Worm (Caenorhabditis elegans) whole organism, L3 larva: ENCODE measurements around the gene F52D2.7.

Source experiments
- R02D3.7 ChIP-seq: fragments of 150-350 bp; optimal IDR thresholded peaks from 2 replicates; lab custom pipeline; 2014; ENCODE audit warnings: missing biosample characterization, missing genetic modification characterization
- ZK546.5 ChIP-seq: sonication (generic microtip); optimal IDR thresholded peaks from 2 replicates; lab custom pipeline; 2017; ENCODE audit warnings: missing biosample characterization, missing genetic modification characterization
- elt-3 ChIP-seq, 3 experiments: fragments of 150-350 bp in 1 of 3; sonication (generic microtip) in 2 of 3; optimal IDR thresholded peaks; 2 replicates in 2 of 3; 4 replicates in 1 of 3; lab custom pipeline; 2014 to 2017; ENCODE audit warnings: missing biosample characterization in 3 of 3, missing genetic modification characterization in 3 of 3
- hmg-11 ChIP-seq: sonication (generic microtip); optimal IDR thresholded peaks from 2 replicates; lab custom pipeline; 2016; ENCODE audit warnings: missing genetic modification characterization, missing compliant biosample characterization
- jun-1 ChIP-seq: fragments of 150-350 bp; optimal IDR thresholded peaks from 2 replicates; lab custom pipeline; 2014; ENCODE audit warnings: missing biosample characterization, missing genetic modification reagents, missing genetic modification characterization
- lin-39 ChIP-seq: fragments of 150-350 bp; optimal IDR thresholded peaks from 2 replicates; lab custom pipeline; 2018; ENCODE audit warnings: missing biosample characterization, missing genetic modification reagents, missing genetic modification characterization
- nhr-11 ChIP-seq: fragments of 150-350 bp; optimal IDR thresholded peaks from 2 replicates; lab custom pipeline; 2014; ENCODE audit warnings: missing biosample characterization, missing genetic modification characterization
- nhr-28 ChIP-seq: fragments of 150-350 bp; optimal IDR thresholded peaks from 2 replicates; lab custom pipeline; 2014; ENCODE audit warnings: missing biosample characterization, missing genetic modification characterization
- nhr-76 ChIP-seq: fragments of 150-350 bp; sonication (generic microtip); optimal IDR thresholded peaks from 5 replicates; lab custom pipeline; 2014; ENCODE audit warnings: missing biosample characterization, missing genetic modification characterization
- skn-1 ChIP-seq: fragments of 150-350 bp; optimal IDR thresholded peaks from 2 replicates; lab custom pipeline; 2014; ENCODE audit warnings: missing biosample characterization, missing genetic modification characterization

DNA sequence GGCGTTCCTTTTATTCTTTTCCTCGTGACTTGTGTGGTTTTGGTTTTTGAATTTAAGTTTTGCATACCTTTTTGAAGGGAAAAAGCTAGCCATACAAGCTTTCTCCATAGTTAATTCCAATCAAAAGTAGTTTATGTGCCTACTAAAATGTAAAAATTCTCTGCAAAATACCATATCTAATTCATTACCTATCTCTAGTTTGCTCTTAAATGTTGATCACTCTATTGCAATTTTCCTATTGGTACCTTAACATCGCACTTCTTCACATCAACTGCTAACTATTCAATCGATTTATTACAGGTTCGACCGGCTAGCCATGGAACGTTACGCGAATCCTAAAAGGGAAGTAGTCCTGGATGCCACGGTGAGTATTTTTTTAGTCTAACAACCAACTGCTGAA lies at the start of gene F52D2.7:
- TF ChIP-seq nhr-11 (tag; lab: Kevin White, UChicago) (no peak), jun-1 (tag; lab: Kevin White, UChicago) (no peak), lin-39 (no peak), skn-1 (tag; lab: Kevin White, UChicago) (no peak), hmg-11 (tag; lab: Kevin White, UChicago) (no peak), nhr-28 (no peak), elt-3 (tag; optimal IDR thresholded peaks at IDR 0.05; lab: Kevin White, UChicago) (no peak), ZK546.5 (tag; lab: Kevin White, UChicago) (no peak), nhr-76 (tag; lab: Kevin White, UChicago) (no peak), R02D3.7 (tag; lab: Kevin White, UChicago) (no peak)
